Fruit fly (Drosophila melanogaster) whole organism, embryonic: ENCODE data around the gene Dup99B.
A peak's percentile ranks its signal among the peaks of the same experiment; 100 is the strongest.

Source experiments
- Awh ChIP-seq: fragments of 200-800 bp; sonication (Bioruptor generic); IDR thresholded peaks from 2 replicates; pipeline ENCODE4, ENCODE4 v1.3.6; 2022; ENCODE audit warnings: missing biosample characterization, missing genetic modification characterization
- BEAF-32 ChIP-seq: fragments of 200-800 bp; sonication (Bioruptor generic); optimal IDR thresholded peaks from 3 replicates; lab custom pipeline; 2017; ENCODE audit warnings: missing biosample characterization, missing genetic modification characterization, mild to moderate bottlenecking, moderate library complexity, missing genetic modification reagents
- Bdp1 ChIP-seq: fragments of 200-800 bp; sonication (Bioruptor generic); optimal IDR thresholded peaks from 3 replicates; lab custom pipeline; 2016; ENCODE audit warnings: missing biosample characterization, missing genetic modification characterization
- CG11504 ChIP-seq: fragments of 200-800 bp; sonication (Bioruptor generic); optimal IDR thresholded peaks from 3 replicates; lab custom pipeline; 2019; ENCODE audit warnings: missing biosample characterization, mild to moderate bottlenecking, missing genetic modification characterization, moderate library complexity
- CG13775 ChIP-seq: fragments of 200-800 bp; sonication (Bioruptor generic); optimal IDR thresholded peaks from 3 replicates; lab custom pipeline; 2017; ENCODE audit warnings: missing biosample characterization, mild to moderate bottlenecking, missing genetic modification characterization
- CG14965 ChIP-seq: fragments of 200-800 bp; sonication (Bioruptor generic); optimal IDR thresholded peaks from 2 replicates; lab custom pipeline; 2016; ENCODE audit warnings: missing biosample characterization, missing genetic modification characterization, borderline replicate concordance
- CG15601 ChIP-seq: fragments of 200-800 bp; sonication (Bioruptor generic); optimal IDR thresholded peaks from 3 replicates; lab custom pipeline; 2019; ENCODE audit warnings: missing biosample characterization, mild to moderate bottlenecking, missing genetic modification characterization, moderate library complexity
- CG16813 ChIP-seq: fragments of 200-800 bp; sonication (Bioruptor generic); IDR thresholded peaks from 3 replicates; pipeline ENCODE4 v1.3.6; 2022; ENCODE audit warnings: missing biosample characterization, missing genetic modification characterization; ENCODE audit not compliant: partially characterized antibody
- CG2120 ChIP-seq: fragments of 200-800 bp; sonication (Bioruptor generic); optimal IDR thresholded peaks from 3 replicates; lab custom pipeline; 2016; ENCODE audit warnings: missing biosample characterization, missing genetic modification characterization
- CG2712 ChIP-seq: fragments of 200-800 bp; optimal IDR thresholded peaks from 3 replicates; lab custom pipeline; 2019; ENCODE audit warnings: missing biosample characterization, mild to moderate bottlenecking, missing genetic modification characterization, moderate library complexity
- CG32532 ChIP-seq: fragments of 200-800 bp; sonication (Bioruptor generic); IDR thresholded peaks from 2 replicates; pipeline ENCODE4 v1.3.6; 2022; ENCODE audit warnings: missing biosample characterization, missing genetic modification characterization
- CG33557 ChIP-seq: fragments of 200-800 bp; sonication (Bioruptor generic); optimal IDR thresholded peaks from 2 replicates; lab custom pipeline; 2019; ENCODE audit warnings: missing biosample characterization, mild to moderate bottlenecking, missing genetic modification characterization, moderate library complexity
- CG5180 ChIP-seq: fragments of 200-800 bp; sonication (Bioruptor generic); optimal IDR thresholded peaks from 3 replicates; lab custom pipeline; 2017; ENCODE audit warnings: missing biosample characterization, missing genetic modification characterization, mild to moderate bottlenecking, moderate library complexity, missing genetic modification reagents
- CG5953 ChIP-seq: fragments of 200-800 bp; sonication (Bioruptor generic); IDR thresholded peaks from 2 replicates; pipeline ENCODE4 v1.3.6; 2022; ENCODE audit warnings: missing biosample characterization, missing genetic modification characterization
- CG7928 ChIP-seq: fragments of 200-800 bp; sonication (Bioruptor generic); optimal IDR thresholded peaks from 2 replicates; lab custom pipeline; 2017; ENCODE audit warnings: missing biosample characterization, mild to moderate bottlenecking, missing genetic modification characterization
- CG8290 ChIP-seq, 3 experiments: fragments of 200-800 bp; sonication (Bioruptor generic); optimal IDR thresholded peaks; 2 replicates each; lab custom pipeline; 2016 to 2019; ENCODE audit warnings: missing biosample characterization in 3 of 3, missing genetic modification characterization in 3 of 3, mild to moderate bottlenecking in 2 of 3, moderate library complexity in 1 of 3
- CG9437 ChIP-seq: fragments of 200-800 bp; sonication (Bioruptor generic); optimal IDR thresholded peaks from 2 replicates; lab custom pipeline; 2018; ENCODE audit warnings: missing biosample characterization, mild to moderate bottlenecking, missing genetic modification characterization
- CG9817 ChIP-seq: fragments of 200-800 bp; sonication (Bioruptor generic); optimal IDR thresholded peaks from 2 replicates; lab custom pipeline; 2018; ENCODE audit warnings: missing biosample characterization, mild to moderate bottlenecking, missing genetic modification characterization, moderate library complexity
- CTCF ChIP-seq: fragments of 200-800 bp; sonication (Bioruptor generic); optimal IDR thresholded peaks from 2 replicates; lab custom pipeline; 2017; ENCODE audit warnings: missing biosample characterization, mild to moderate bottlenecking, missing genetic modification characterization, moderate library complexity
- D ChIP-seq, 2 experiments: fragments of 200-800 bp in 1 of 2; fragments of >200 bp in 1 of 2; sonication (Bioruptor generic) in 1 of 2; optimal IDR thresholded peaks; 2 replicates in 1 of 2; 3 replicates in 1 of 2; lab custom pipeline; 2017; ENCODE audit warnings: mild to moderate bottlenecking in 1 of 2, missing biosample characterization in 1 of 2, missing genetic modification characterization in 1 of 2, missing genetic modification reagents in 1 of 2
- Dek ChIP-seq: fragments of 200-800 bp; sonication (Bioruptor generic); optimal IDR thresholded peaks from 3 replicates; lab custom pipeline; 2019; ENCODE audit warnings: missing biosample characterization, mild to moderate bottlenecking, missing genetic modification characterization, moderate library complexity
- ERR ChIP-seq: fragments of 200-800 bp; sonication (Bioruptor generic); optimal IDR thresholded peaks from 2 replicates; lab custom pipeline; 2016; ENCODE audit warnings: missing biosample characterization, missing genetic modification characterization
- Elba2 ChIP-seq: fragments of 200-800 bp; sonication (Bioruptor generic); optimal IDR thresholded peaks from 3 replicates; lab custom pipeline; 2016; ENCODE audit warnings: missing biosample characterization, missing genetic modification characterization
- Gsc ChIP-seq: fragments of 200-800 bp; sonication (Bioruptor generic); IDR thresholded peaks from 2 replicates; pipeline ENCODE4 v1.3.6; 2022; ENCODE audit warnings: missing biosample characterization, missing genetic modification characterization
- HLH54F ChIP-seq: fragments of 200-800 bp; sonication (Bioruptor generic); optimal IDR thresholded peaks from 3 replicates; lab custom pipeline; 2016; ENCODE audit warnings: missing biosample characterization, missing genetic modification characterization
- Hand ChIP-seq: fragments of 200-800 bp; sonication (Bioruptor generic); optimal IDR thresholded peaks from 2 replicates; lab custom pipeline; 2017; ENCODE audit warnings: mild to moderate bottlenecking, missing biosample characterization, missing genetic modification reagents, missing genetic modification characterization
- Hmr ChIP-seq: fragments of 200-800 bp; sonication (Bioruptor generic); optimal IDR thresholded peaks from 3 replicates; lab custom pipeline; 2017; ENCODE audit warnings: mild to moderate bottlenecking, missing biosample characterization, missing genetic modification reagents, missing genetic modification characterization
- MESR4 ChIP-seq: fragments of 200-800 bp; sonication (Bioruptor generic); optimal IDR thresholded peaks from 2 replicates; lab custom pipeline; 2018; ENCODE audit warnings: missing biosample characterization, mild to moderate bottlenecking, missing genetic modification characterization, moderate library complexity
- Med ChIP-seq: fragments of 200-800 bp; sonication (Bioruptor generic); peaks from one replicate; lab custom pipeline; 2016; ENCODE audit warnings: missing biosample characterization, missing genetic modification characterization, mild to moderate bottlenecking, inconsistent platforms, moderate library complexity
- Mrtf ChIP-seq: fragments of 200-800 bp; sonication (Bioruptor generic); IDR thresholded peaks from 3 replicates; pipeline ENCODE4 v1.3.6; 2022; ENCODE audit warnings: missing biosample characterization, missing genetic modification characterization
- NfI ChIP-seq: fragments of 200-800 bp; sonication (Bioruptor generic); optimal IDR thresholded peaks from 3 replicates; lab custom pipeline; 2018; ENCODE audit warnings: missing biosample characterization, mild to moderate bottlenecking, missing genetic modification characterization, moderate library complexity
- Optix ChIP-seq: fragments of 200-800 bp; sonication (Bioruptor generic); IDR thresholded peaks from 3 replicates; pipeline ENCODE4 v1.3.6; 2022; ENCODE audit warnings: missing biosample characterization, missing genetic modification characterization
- Rfx ChIP-seq: fragments of 200-800 bp; sonication (Bioruptor generic); IDR thresholded peaks from 2 replicates; pipeline ENCODE4 v1.3.6; 2022; ENCODE audit warnings: missing biosample characterization, missing genetic modification characterization
- cas ChIP-seq: fragments of 200-800 bp; sonication (Bioruptor generic); IDR thresholded peaks from 2 replicates; pipeline ENCODE4 v1.3.6; 2022; ENCODE audit warnings: missing biosample characterization, missing genetic modification characterization
- croc ChIP-seq: fragments of 200-800 bp; sonication (Bioruptor generic); conservative IDR thresholded peaks from 3 replicates; pipeline ENCODE4 v1.3.6; 2022; ENCODE audit warnings: missing biosample characterization, missing genetic modification characterization
- dan ChIP-seq: fragments of 200-800 bp; sonication (Bioruptor generic); IDR thresholded peaks from 2 replicates; pipeline ENCODE4 v1.3.6; 2022; ENCODE audit warnings: missing biosample characterization, missing genetic modification characterization
- dimm ChIP-seq: fragments of 200-800 bp; sonication (Bioruptor generic); IDR thresholded peaks from 2 replicates; pipeline ENCODE4 v1.3.6; 2022; ENCODE audit warnings: missing biosample characterization, missing genetic modification characterization
- dysf ChIP-seq: fragments of 200-800 bp; sonication (Bioruptor generic); IDR thresholded peaks from 3 replicates; pipeline ENCODE4 v1.3.6; 2022; ENCODE audit warnings: missing biosample characterization, missing genetic modification characterization
- h ChIP-seq: fragments of >200 bp; optimal IDR thresholded peaks from 2 replicates; lab custom pipeline; 2017
- jigr1 ChIP-seq: fragments of 200-800 bp; sonication (Bioruptor generic); IDR thresholded peaks from 3 replicates; pipeline ENCODE4 v1.3.6; 2022; ENCODE audit warnings: missing biosample characterization, missing genetic modification characterization
- lbe ChIP-seq: fragments of 200-800 bp; sonication (Bioruptor generic); optimal IDR thresholded peaks from 2 replicates; lab custom pipeline; 2016; ENCODE audit warnings: missing biosample characterization, mild to moderate bottlenecking, missing genetic modification characterization
- luna ChIP-seq: fragments of 200-800 bp; sonication (Bioruptor generic); optimal IDR thresholded peaks from 2 replicates; lab custom pipeline; 2016; ENCODE audit warnings: missing biosample characterization, missing genetic modification characterization
- mam ChIP-seq: fragments of 200-800 bp; sonication (Bioruptor generic); optimal IDR thresholded peaks from 3 replicates; lab custom pipeline; 2016; ENCODE audit warnings: missing biosample characterization, missing genetic modification characterization
- nau ChIP-seq: fragments of 200-800 bp; sonication (Bioruptor generic); optimal IDR thresholded peaks from 3 replicates; lab custom pipeline; 2017; ENCODE audit warnings: missing biosample characterization, mild to moderate bottlenecking, missing genetic modification characterization, missing genetic modification reagents
- phol ChIP-seq: fragments of 200-800 bp; sonication (Bioruptor generic); optimal IDR thresholded peaks from 3 replicates; lab custom pipeline; 2018; ENCODE audit warnings: missing biosample characterization, mild to moderate bottlenecking, missing genetic modification characterization, moderate library complexity
- sim ChIP-seq: fragments of 200-800 bp; sonication (Bioruptor generic); IDR thresholded peaks from 2 replicates; pipeline ENCODE4 v1.3.6; 2022; ENCODE audit warnings: missing biosample characterization, missing genetic modification characterization
- unc-4 ChIP-seq: fragments of 200-800 bp; sonication (Bioruptor generic); IDR thresholded peaks from 2 replicates; pipeline ENCODE4 v1.3.6; 2022; ENCODE audit warnings: missing biosample characterization, missing genetic modification characterization; ENCODE audit not compliant: partially characterized antibody
- wdn ChIP-seq: fragments of 200-800 bp; sonication (Bioruptor generic); IDR thresholded peaks from 2 replicates; pipeline ENCODE4 v1.3.6; 2022; ENCODE audit warnings: missing biosample characterization, missing genetic modification characterization
- zf30C ChIP-seq: fragments of 200-800 bp; sonication (Bioruptor generic); optimal IDR thresholded peaks from 3 replicates; lab custom pipeline; 2018; ENCODE audit warnings: missing biosample characterization, mild to moderate bottlenecking, missing genetic modification characterization

Dup99B gene

DNA sequence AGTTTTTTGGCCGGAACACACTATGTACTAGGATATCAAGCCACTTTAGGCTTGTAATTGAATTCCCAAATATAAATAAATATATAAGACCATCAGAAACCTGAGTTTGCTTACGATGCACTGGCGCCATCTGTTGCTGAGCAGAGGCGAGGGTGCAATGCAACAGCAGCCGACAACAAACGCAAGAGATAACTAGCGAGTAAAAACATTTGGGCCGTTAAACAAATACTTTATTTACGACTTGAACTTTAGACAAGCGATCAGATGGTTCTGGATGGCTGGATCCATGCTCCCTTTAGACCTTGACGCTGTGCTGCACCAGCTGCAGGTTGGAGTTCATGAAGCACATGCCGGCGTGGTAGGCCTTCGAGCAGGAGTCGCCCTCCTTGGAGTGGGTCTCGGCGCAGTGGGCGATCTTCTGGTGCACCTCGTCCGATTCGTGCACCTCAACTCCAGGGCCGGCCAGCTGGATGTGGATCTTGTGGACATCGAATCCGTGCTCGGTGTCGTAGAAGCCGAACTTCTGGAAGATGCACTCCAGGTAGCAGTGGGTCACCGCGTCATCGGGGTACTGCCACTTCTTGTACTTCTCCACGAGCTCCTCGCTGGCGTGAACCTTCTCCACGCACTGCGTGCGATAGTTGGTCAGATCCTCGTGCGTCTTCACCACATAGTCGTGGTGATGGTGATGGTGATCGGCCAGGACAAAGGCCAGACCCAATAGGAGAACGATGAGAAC, 1.0 kb upstream of the Dup99B start (continued):
- TF ChIP-seq zf30C (GFP tag; lab: Kevin White, UChicago) (no peak), CG5180 (GFP tag; lab: Kevin White, UChicago) (no peak), BEAF-32 (GFP tag; lab: Kevin White, UChicago) (no peak), CG11504 (tag; lab: Kevin White, UChicago) (peak; percentile 1), Hmr (no peak), CG5953 (GFP tag; lab: Robert Waterston, UW) (no peak), CTCF (peak; percentile 89), dysf (GFP tag; lab: Robert Waterston, UW) (0 out of 3 replicates have a peak, but pooled peaks have one; percentile 17), CG2120 (GFP tag; lab: Kevin White, UChicago) (no peak), Optix (GFP tag; lab: Robert Waterston, UW) (no peak), lbe (GFP tag; lab: Kevin White, UChicago) (no peak), Elba2 (no peak), CG7928 (no peak), CG14965 (GFP tag; lab: Kevin White, UChicago) (peak; percentile 78), croc (GFP tag; lab: Robert Waterston, UW) (no peak), Dek (tag; lab: Kevin White, UChicago) (no peak), CG9437 (GFP tag; lab: Kevin White, UChicago) (no peak), MESR4 (GFP tag; lab: Kevin White, UChicago) (no peak), CG16813 (GFP tag; lab: Robert Waterston, UW) (no peak), phol (tag; lab: Kevin White, UChicago) (no peak), dan (GFP tag; lab: Robert Waterston, UW) (no peak), jigr1 (GFP tag; lab: Robert Waterston, UW) (no peak), D (optimal IDR thresholded peaks at IDR 0.05; lab: Kevin White, UChicago) (no peak), D (GFP tag; optimal IDR thresholded peaks at IDR 0.05; lab: Kevin White, UChicago) (no peak), HLH54F (no peak), CG32532 (peak; percentile 20; the same call in 1 of the 2 replicates), mam (GFP tag; lab: Kevin White, UChicago) (no peak), unc-4 (GFP tag; lab: Robert Waterston, UW) (no peak), wdn (GFP tag; lab: Robert Waterston, UW) (no peak), Mrtf (no peak), Gsc (GFP tag; lab: Robert Waterston, UW) (no peak), CG9817 (no peak), CG15601 (no peak), luna (GFP tag; lab: Kevin White, UChicago) (no peak), Awh (GFP tag; lab: Robert Waterston, UW) (no peak), h (lab: Kevin White, UChicago) (peak; percentile 70), nau (no peak), CG33557 (GFP tag; lab: Kevin White, UChicago) (no peak), CG8290 (GFP tag; optimal IDR thresholded peaks at IDR 0.05; lab: Kevin White, UChicago) (no peak), CG8290 (tag; optimal IDR thresholded peaks at IDR 0.05; lab: Kevin White, UChicago) (no peak), sim (GFP tag; lab: Robert Waterston, UW) (no peak), dimm (GFP tag; lab: Robert Waterston, UW) (no peak), cas (GFP tag; lab: Robert Waterston, UW) (no peak), ERR (GFP tag; lab: Kevin White, UChicago) (no peak), CG2712 (tag; lab: Kevin White, UChicago) (no peak), Med (peak; percentile 48), Rfx (GFP tag; lab: Robert Waterston, UW) (0 out of 2 replicates have a peak, but pooled peaks have one; percentile 13), Bdp1 (GFP tag; lab: Kevin White, UChicago) (no peak), Hand (no peak), CG13775 (no peak), NfI (peak; percentile 28)
